Fruit fly (Drosophila melanogaster): Measurements from ENCODE around the gene DIP-iota.

DIP-iota gene

DNA sequence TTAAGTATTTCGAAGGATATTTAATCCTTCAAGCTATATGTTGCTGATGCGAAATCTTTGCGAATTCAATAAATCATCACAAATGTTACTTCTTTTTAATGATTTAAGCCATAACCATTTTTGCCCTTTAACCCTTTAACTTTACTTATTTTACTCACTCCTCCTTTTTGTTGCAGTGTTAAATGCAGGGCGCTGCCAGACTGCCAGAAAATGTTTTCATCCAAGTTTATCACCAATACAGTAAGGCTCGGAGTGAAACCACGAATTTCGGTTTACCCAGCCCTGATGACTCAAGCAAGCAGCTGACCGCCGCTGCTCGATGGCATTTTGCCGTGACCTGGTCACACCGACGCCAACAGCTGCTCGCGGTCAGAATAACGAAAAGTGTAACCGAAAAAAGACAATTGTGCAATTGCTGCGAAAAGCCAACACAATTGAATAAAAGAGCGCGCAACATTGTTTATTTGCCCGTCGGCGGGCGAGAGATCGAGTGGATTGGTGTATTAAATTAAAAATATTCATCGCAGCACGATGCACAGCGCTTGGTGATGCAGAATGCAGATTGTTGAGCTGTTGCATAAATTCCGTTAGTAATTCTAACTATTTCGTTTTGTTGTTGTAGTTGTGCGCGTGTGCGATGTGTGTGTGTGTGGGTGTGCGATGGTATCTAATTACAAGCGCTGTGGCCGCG lies 10.7 kb downstream of the DIP-iota start, which contains the start of gene CG11050 (continued):
- TF ChIP-seq Fer2 (tag; optimal IDR thresholded peaks at IDR 0.05) (no peak), Usf (GFP tag; optimal IDR thresholded peaks at IDR 0.05) (peak; percentile 3), lab (GFP tag; optimal IDR thresholded peaks at IDR 0.05) (peak; percentile 88), CG30020 (tag; optimal IDR thresholded peaks at IDR 0.05) (peak; percentile 7), sqz (GFP tag; optimal IDR thresholded peaks at IDR 0.05) (no peak), CG30403 (GFP tag; optimal IDR thresholded peaks at IDR 0.05) (peak; percentile 86), CG7839 (tag; optimal IDR thresholded peaks at IDR 0.05) (peak; percentile 73), Asciz (GFP tag; optimal IDR thresholded peaks at IDR 0.05) (peak; percentile 67), Oaz (GFP tag; IDR thresholded peaks at IDR 0.05) (peak; percentile 56; the same call in 1 of the 2 replicates), Hr3 (GFP tag; optimal IDR thresholded peaks at IDR 0.05) (peak; percentile 44), sens (GFP tag) (peak; percentile 91), ttk (GFP tag; IDR thresholded peaks at IDR 0.05) (peak; percentile 67), Side (GFP tag; optimal IDR thresholded peaks at IDR 0.05) (peak; percentile 81), CG10267 (tag; optimal IDR thresholded peaks at IDR 0.05) (peak; percentile 81), oc (tag; optimal IDR thresholded peaks at IDR 0.05) (peak; percentile 58), CG8281 (tag; optimal IDR thresholded peaks at IDR 0.05) (no peak), gcm (GFP tag; optimal IDR thresholded peaks at IDR 0.05) (peak; percentile 57), repo (GFP tag; optimal IDR thresholded peaks at IDR 0.05) (peak; percentile 70), CG6654 (GFP tag; optimal IDR thresholded peaks at IDR 0.05) (peak; percentile 33), gcm2 (GFP tag; optimal IDR thresholded peaks at IDR 0.05) (peak; percentile 78), CG2116 (GFP tag; optimal IDR thresholded peaks at IDR 0.05) (peak; percentile 61), ind (GFP tag; optimal IDR thresholded peaks at IDR 0.05) (peak; percentile 77), cg (GFP tag; optimal IDR thresholded peaks at IDR 0.05) (peak; percentile 69), klu (GFP tag; IDR thresholded peaks at IDR 0.05) (peak; percentile 59), esg (GFP tag; conservative IDR thresholded peaks at IDR 0.05) (peak; percentile 35; the same call in 1 of the 2 replicates), CG18011 (GFP tag; optimal IDR thresholded peaks at IDR 0.05) (peak; percentile 60), CG17385 (GFP tag; optimal IDR thresholded peaks at IDR 0.05) (peak; percentile 50), CG12942 (GFP tag; optimal IDR thresholded peaks at IDR 0.05) (peak; percentile 81), gro (GFP tag; optimal IDR thresholded peaks at IDR 0.05) (peak; percentile 95), Rfx (GFP tag; IDR thresholded peaks at IDR 0.05) (peak; percentile 88), Fer1 (GFP tag; optimal IDR thresholded peaks at IDR 0.05) (peak; percentile 85), Hr39 (optimal IDR thresholded peaks at IDR 0.05) (no peak), Mes4 (GFP tag; optimal IDR thresholded peaks at IDR 0.05) (peak; percentile 69), Blimp-1 (GFP tag; optimal IDR thresholded peaks at IDR 0.05) (peak; percentile 71), onecut (GFP tag; IDR thresholded peaks at IDR 0.05) (peak; percentile 61), disco-r (GFP tag; optimal IDR thresholded peaks at IDR 0.05) (peak; percentile 79), CG13775 (GFP tag; optimal IDR thresholded peaks at IDR 0.05) (peak; percentile 60), danr (GFP tag; IDR thresholded peaks at IDR 0.05) (no peak), cas (GFP tag; IDR thresholded peaks at IDR 0.05) (peak; percentile 80), pan (optimal IDR thresholded peaks at IDR 0.05) (no peak), pan (GFP tag; optimal IDR thresholded peaks at IDR 0.05 in 1 of 2, IDR thresholded peaks at IDR 0.05 in 1 of 2) (peak in 1 of 2 experiments; percentile 83), Atf6 (GFP tag; IDR thresholded peaks at IDR 0.05) (peak; percentile 82), sob (GFP tag; IDR thresholded peaks at IDR 0.05) (peak; percentile 86), CG6254 (GFP tag; optimal IDR thresholded peaks at IDR 0.05) (peak; percentile 68), CG2875 (GFP tag; optimal IDR thresholded peaks at IDR 0.05) (peak; percentile 75), CG12659 (GFP tag; optimal IDR thresholded peaks at IDR 0.05) (peak; percentile 84), CG12071 (GFP tag; optimal IDR thresholded peaks at IDR 0.05) (peak; percentile 80), vfl (GFP tag; optimal IDR thresholded peaks at IDR 0.05) (peak; percentile 89), CG15479 (GFP tag; optimal IDR thresholded peaks at IDR 0.05) (peak; percentile 91), p53 (GFP tag; optimal IDR thresholded peaks at IDR 0.05) (peak; percentile 91)
